Fruit fly (Drosophila melanogaster): Measurements from ENCODE around the gene D.

D gene

DNA sequence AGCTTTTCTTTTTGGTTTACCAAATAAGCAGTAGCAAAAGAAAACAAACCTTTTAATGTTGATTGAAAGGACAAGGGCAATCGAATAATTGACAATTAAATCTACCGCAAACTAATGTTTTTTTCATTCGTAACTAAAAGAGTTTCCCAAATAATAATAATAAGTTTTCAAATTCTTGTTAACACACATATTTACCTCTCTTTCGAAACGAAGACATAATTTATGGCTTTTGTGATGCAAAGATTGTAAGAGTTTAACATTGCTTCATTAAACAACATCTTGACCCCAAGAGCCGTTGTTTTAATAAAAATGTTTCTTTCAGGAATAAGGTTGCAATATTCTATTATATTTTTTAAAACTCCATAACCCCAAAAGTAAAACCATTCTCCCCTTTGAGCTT is at the start of gene D:
Gene D, minus strand, starts transcription at position 101 of the 400 bp plus-strand sequence.
- no peak for TF ChIP-seq CG12768 (GFP tag; optimal IDR thresholded peaks at IDR 0.05)
- no peak for TF ChIP-seq cic (GFP tag; optimal IDR thresholded peaks at IDR 0.05)
- TF ChIP-seq cnc (optimal IDR thresholded peaks at IDR 0.05): no peak
- no peak for TF ChIP-seq tj (GFP tag; optimal IDR thresholded peaks at IDR 0.05)
- no peak for TF ChIP-seq CG5204 (GFP tag; optimal IDR thresholded peaks at IDR 0.05)
- no peak for TF ChIP-seq pad (GFP tag; optimal IDR thresholded peaks at IDR 0.05)
- no peak for TF ChIP-seq CG33017 (tag; optimal IDR thresholded peaks at IDR 0.05)
- no peak for TF ChIP-seq CG1620 (GFP tag; optimal IDR thresholded peaks at IDR 0.05)
- no peak for TF ChIP-seq Crg-1 (GFP tag; optimal IDR thresholded peaks at IDR 0.05)
- no peak for TF ChIP-seq Mnt (GFP tag; optimal IDR thresholded peaks at IDR 0.05)
- no peak for TF ChIP-seq CG14711 (tag; optimal IDR thresholded peaks at IDR 0.05)
- TF ChIP-seq bab1 (GFP tag; optimal IDR thresholded peaks at IDR 0.05): no peak
- no peak for TF ChIP-seq ovo (GFP tag; optimal IDR thresholded peaks at IDR 0.05)
- TF ChIP-seq kay (GFP tag; ENCODE audit: borderline replicate concordance): no peak
- no peak for TF ChIP-seq toe (GFP tag; optimal IDR thresholded peaks at IDR 0.05)

DNA sequence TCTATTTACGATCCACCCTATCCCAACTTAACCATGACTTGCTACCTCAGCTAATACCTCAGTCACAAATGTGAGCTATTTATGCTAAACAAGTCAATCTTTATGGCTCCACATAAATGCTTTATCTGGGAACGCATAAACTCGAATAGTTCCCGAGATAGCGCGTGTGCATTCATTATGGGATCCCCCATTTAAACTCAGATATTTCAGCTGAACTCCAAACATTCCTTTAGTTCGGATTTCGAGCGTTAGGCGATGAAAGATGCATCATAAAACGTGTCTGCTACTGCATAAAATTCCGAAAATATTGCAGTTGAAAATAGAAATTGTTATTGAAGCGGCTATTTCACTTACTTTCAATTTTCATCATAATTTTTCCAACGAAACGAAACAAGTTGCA is 45.0 kb upstream of the D start:
- TF ChIP-seq CG7101 (tag; optimal IDR thresholded peaks at IDR 0.05) (no peak), bab1 (GFP tag; optimal IDR thresholded peaks at IDR 0.05) (no peak), CG12768 (GFP tag; optimal IDR thresholded peaks at IDR 0.05) (no peak), Hr96 (GFP tag; optimal IDR thresholded peaks at IDR 0.05) (no peak), Crg-1 (GFP tag; optimal IDR thresholded peaks at IDR 0.05) (no peak), CG33017 (tag; optimal IDR thresholded peaks at IDR 0.05) (no peak), tj (GFP tag; optimal IDR thresholded peaks at IDR 0.05) (no peak)

DNA sequence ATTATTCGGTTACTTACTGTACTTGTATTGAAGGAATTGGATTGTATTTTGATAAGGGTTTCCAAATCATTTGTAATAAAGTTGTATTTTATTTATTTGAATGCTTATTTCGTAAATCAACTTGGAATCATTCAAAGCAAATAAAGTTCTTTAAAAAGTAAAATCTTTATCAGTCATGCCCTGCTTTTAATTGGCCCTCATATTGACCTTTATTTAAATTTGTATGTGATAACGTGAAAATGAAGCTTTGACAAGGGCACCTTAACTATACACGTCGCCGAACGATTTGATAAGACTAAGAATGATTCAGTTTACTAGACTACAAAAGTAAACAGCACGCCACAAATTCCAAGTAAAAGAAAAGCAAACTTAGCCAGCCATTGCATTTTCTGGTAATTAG is 43.8 kb upstream of the D start:
- peak; percentile 80 for TF ChIP-seq kay (GFP tag; ENCODE audit: borderline replicate concordance)
- TF ChIP-seq CG11617 (GFP tag; optimal IDR thresholded peaks at IDR 0.05): no peak

DNA sequence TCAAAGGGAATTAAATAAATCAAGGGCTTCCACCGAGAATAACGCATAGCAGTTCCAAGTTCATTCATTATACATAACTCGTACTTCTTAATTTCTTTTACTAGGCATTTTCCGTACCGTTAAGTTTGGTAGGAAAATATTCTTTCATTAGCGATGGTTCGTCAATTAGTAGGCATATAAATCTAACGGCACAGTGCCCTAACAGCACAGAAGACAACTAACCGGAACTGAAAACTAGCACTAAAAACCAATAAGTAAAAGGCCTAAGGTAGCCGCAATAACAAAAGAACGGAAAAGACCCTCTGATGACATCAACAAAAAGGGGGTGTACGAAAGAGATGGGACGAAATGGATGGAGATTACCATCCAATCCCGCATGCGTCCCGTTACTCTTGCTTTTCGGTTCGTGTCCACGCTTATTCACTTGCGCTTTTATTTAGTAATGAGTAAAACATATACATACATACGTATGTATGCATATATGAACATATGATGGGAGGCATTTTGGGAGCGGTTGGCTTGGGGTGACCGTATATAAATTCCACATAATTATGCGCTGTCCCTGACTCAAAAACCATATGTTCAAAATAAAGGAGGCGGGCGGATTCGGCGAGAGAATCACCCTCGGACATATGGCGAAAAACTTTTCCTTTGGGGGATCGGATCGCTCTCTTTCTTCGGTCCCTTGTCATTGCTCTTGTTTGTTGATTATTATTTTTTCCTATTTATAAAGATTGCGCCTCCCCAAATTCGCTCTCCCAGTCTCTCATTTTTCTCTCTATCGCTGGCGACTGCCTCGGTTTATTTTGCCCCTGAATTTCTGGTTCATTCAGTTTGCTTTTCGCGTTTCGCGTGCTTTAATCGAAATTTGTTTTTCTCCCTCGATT is 42.4 kb upstream of the D start:
- TF ChIP-seq ovo (GFP tag; optimal IDR thresholded peaks at IDR 0.05): peak; percentile 82
- TF ChIP-seq pad (GFP tag; optimal IDR thresholded peaks at IDR 0.05): peak; percentile 94
- TF ChIP-seq CG12768 (GFP tag; optimal IDR thresholded peaks at IDR 0.05): no peak
- TF ChIP-seq kay (GFP tag; ENCODE audit: borderline replicate concordance): peak; percentile 32
- no peak for TF ChIP-seq Clk (GFP tag; optimal IDR thresholded peaks at IDR 0.05)

DNA sequence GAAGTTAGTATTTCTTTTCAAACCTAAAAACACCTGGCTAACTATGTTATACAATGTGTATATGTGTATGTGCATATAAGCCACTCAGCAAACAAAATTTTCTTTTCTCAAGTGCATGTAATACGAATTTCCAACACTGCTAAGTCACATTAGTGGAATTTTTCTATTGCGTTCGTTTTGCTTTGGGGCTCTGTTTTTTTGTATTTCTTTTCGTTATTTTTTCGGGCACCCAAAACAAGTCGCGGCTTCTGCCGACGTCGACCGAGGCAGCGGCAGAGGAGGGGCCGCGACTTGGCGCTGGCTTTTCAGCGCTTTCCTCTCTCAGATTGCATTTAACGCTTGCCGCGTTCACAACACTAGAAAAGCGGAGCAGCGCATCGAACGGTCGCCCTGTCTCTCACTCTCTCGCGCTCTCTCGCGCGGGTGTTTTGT is 41.0 kb upstream of the D start:
- TF ChIP-seq CG12768 (GFP tag; optimal IDR thresholded peaks at IDR 0.05) (peak; percentile 21), cnc (optimal IDR thresholded peaks at IDR 0.05) (no peak), CG7045 (GFP tag; optimal IDR thresholded peaks at IDR 0.05) (peak; percentile 5)

DNA sequence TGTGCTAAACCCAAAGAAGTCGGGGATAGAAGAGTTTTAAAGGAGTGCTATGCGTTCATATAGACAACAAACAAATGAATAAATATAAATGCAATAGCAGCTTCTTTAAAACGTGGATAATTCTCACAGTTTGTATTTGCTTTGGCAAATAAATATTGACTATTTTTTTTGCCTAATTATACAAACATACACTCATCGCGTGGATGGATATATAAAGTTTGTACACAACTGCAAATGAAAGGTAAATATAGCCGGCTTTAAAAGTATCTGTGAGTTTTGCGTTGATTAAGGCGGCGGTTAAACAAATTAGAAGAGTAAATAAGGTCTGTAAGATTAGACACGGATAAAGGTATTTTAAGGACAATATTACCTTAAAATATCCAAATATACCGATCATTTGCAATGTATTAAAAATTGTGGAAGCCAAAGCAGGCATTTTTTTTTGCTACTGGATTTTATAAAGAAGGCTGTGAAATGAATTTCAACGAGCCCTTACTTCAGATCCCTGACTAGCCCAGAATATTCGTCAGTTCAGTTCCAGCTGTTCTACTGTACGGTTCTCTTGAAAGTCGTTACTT is 39.3 kb upstream of the D start, which contains the start of gene CG7768:
Gene CG7768, plus strand, starts transcription at position 528 of the 578 bp plus-strand sequence.
- no peak for TF ChIP-seq cnc (optimal IDR thresholded peaks at IDR 0.05)
- peak; percentile 97 for TF ChIP-seq CG7045 (GFP tag; optimal IDR thresholded peaks at IDR 0.05)
- TF ChIP-seq bab1 (GFP tag; optimal IDR thresholded peaks at IDR 0.05): peak; percentile 1
- peak; percentile 99 for TF ChIP-seq ovo (GFP tag; optimal IDR thresholded peaks at IDR 0.05)
- TF ChIP-seq cic (GFP tag; optimal IDR thresholded peaks at IDR 0.05): peak; percentile 92
- peak; percentile 85 for TF ChIP-seq CG14711 (tag; optimal IDR thresholded peaks at IDR 0.05)
- peak; percentile 76 for TF ChIP-seq CG5204 (GFP tag; optimal IDR thresholded peaks at IDR 0.05)
- peak; percentile 94 for TF ChIP-seq CG12768 (GFP tag; optimal IDR thresholded peaks at IDR 0.05)
- TF ChIP-seq pad (GFP tag; optimal IDR thresholded peaks at IDR 0.05): peak; percentile 82
- TF ChIP-seq CG1620 (GFP tag; optimal IDR thresholded peaks at IDR 0.05): peak; percentile 97
- peak; percentile 77 for TF ChIP-seq Mnt (GFP tag; optimal IDR thresholded peaks at IDR 0.05)
- TF ChIP-seq kay (GFP tag; ENCODE audit: borderline replicate concordance): peak; percentile 97
- TF ChIP-seq CG11617 (GFP tag; optimal IDR thresholded peaks at IDR 0.05): peak; percentile 90
- TF ChIP-seq Crg-1 (GFP tag; optimal IDR thresholded peaks at IDR 0.05): peak; percentile 99
- peak; percentile 92 for TF ChIP-seq CG33017 (tag; optimal IDR thresholded peaks at IDR 0.05)
- TF ChIP-seq tj (GFP tag; optimal IDR thresholded peaks at IDR 0.05): peak; percentile 34
- peak; percentile 76 for TF ChIP-seq Hr96 (GFP tag; optimal IDR thresholded peaks at IDR 0.05)
- TF ChIP-seq Clk (GFP tag; optimal IDR thresholded peaks at IDR 0.05): peak; percentile 85
- peak; percentile 96 for TF ChIP-seq CG7101 (tag; optimal IDR thresholded peaks at IDR 0.05)
- TF ChIP-seq toe (GFP tag; optimal IDR thresholded peaks at IDR 0.05): peak; percentile 90

DNA sequence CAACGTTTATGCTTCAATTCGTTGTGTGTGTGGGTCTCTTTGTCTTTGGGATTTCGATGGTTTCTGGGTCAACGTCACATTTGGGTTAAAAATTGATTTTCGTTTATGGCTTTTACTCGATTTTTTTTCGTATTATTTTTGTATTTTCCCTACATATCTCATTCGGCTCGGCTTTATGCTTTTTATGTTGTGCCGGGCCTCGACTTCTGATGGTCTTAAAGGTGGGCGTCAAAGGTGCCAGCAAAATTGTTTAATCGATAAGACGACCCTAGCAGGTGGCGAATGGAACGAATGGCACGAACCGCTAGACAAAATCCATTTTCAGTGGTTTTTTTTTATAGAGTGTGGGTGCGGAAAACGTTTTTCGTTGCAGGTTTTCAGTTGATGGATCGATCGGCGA is 37.7 kb upstream of the D start:
- TF ChIP-seq cic (GFP tag; optimal IDR thresholded peaks at IDR 0.05) (no peak), Mnt (GFP tag; optimal IDR thresholded peaks at IDR 0.05) (no peak), bab1 (GFP tag; optimal IDR thresholded peaks at IDR 0.05) (no peak), CG33017 (tag; optimal IDR thresholded peaks at IDR 0.05) (no peak), CG14711 (tag; optimal IDR thresholded peaks at IDR 0.05) (no peak), CG7101 (tag; optimal IDR thresholded peaks at IDR 0.05) (no peak), CG11617 (GFP tag; optimal IDR thresholded peaks at IDR 0.05) (no peak), Clk (GFP tag; optimal IDR thresholded peaks at IDR 0.05) (no peak), cnc (optimal IDR thresholded peaks at IDR 0.05) (no peak), CG7045 (GFP tag; optimal IDR thresholded peaks at IDR 0.05) (no peak), toe (GFP tag; optimal IDR thresholded peaks at IDR 0.05) (no peak)

All from whole organism, adult.